Worm (Caenorhabditis elegans) whole organism, L4/young adult: ENCODE measurements around the gene Y110A2AL.1.

ENCODE experiments used
- W03F9.2 ChIP-seq: fragments of 150-350 bp; optimal IDR thresholded peaks from 2 replicates; lab custom pipeline; 2014; ENCODE audit warnings: missing biosample characterization, missing genetic modification characterization
- dao-5 ChIP-seq: sonication (generic microtip); optimal IDR thresholded peaks from 2 replicates; lab custom pipeline; 2016; ENCODE audit warnings: missing genotype, missing genetic modification characterization, moderate library complexity, missing compliant biosample characterization

- TF ChIP-seq dao-5 (no peak), W03F9.2 (tag; lab: Kevin White, UChicago) (no peak)
Observed at ce11 chrII:2900248-2900647, 25.3 kb downstream of the Y110A2AL.1 start, which contains the start of gene ubc-26.
